Fruit fly (Drosophila melanogaster) whole organism, embryonic: ENCODE results near the gene dsx.

Experiments used
- B-H1 ChIP-seq: fragments of 200-800 bp; sonication (Bioruptor generic); IDR thresholded peaks from 3 replicates; pipeline ENCODE4 v1.3.6; 2022; ENCODE audit warnings: missing biosample characterization, missing genetic modification characterization
- BEAF-32 ChIP-seq: fragments of 200-800 bp; sonication (Bioruptor generic); optimal IDR thresholded peaks from 3 replicates; lab custom pipeline; 2017; ENCODE audit warnings: missing biosample characterization, missing genetic modification characterization, mild to moderate bottlenecking, moderate library complexity, missing genetic modification reagents
- CG1024 ChIP-seq: fragments of 200-800 bp; sonication (Bioruptor generic); IDR thresholded peaks from 2 replicates; pipeline ENCODE4 v1.3.6; 2022; ENCODE audit warnings: missing biosample characterization, missing genetic modification characterization
- CG10431 ChIP-seq: fragments of 200-800 bp; sonication (Bioruptor generic); optimal IDR thresholded peaks from 3 replicates; lab custom pipeline; 2018; ENCODE audit warnings: missing biosample characterization, mild to moderate bottlenecking, missing genetic modification characterization
- CG11504 ChIP-seq: fragments of 200-800 bp; sonication (Bioruptor generic); optimal IDR thresholded peaks from 3 replicates; lab custom pipeline; 2019; ENCODE audit warnings: missing biosample characterization, mild to moderate bottlenecking, missing genetic modification characterization, moderate library complexity
- CG14667 ChIP-seq: fragments of 200-800 bp; sonication (Bioruptor generic); IDR thresholded peaks from 2 replicates; pipeline ENCODE4 v1.3.6; 2022; ENCODE audit warnings: missing biosample characterization, missing genetic modification characterization
- CG16863 ChIP-seq: fragments of 200-800 bp; sonication (Bioruptor generic); optimal IDR thresholded peaks from 3 replicates; lab custom pipeline; 2016; ENCODE audit warnings: missing biosample characterization, missing genetic modification characterization
- CG17186 ChIP-seq: fragments of 200-800 bp; sonication (Bioruptor generic); optimal IDR thresholded peaks from 3 replicates; lab custom pipeline; 2017; ENCODE audit warnings: missing biosample characterization, missing genetic modification reagents, missing genetic modification characterization
- CG18262 ChIP-seq: fragments of 200-800 bp; optimal IDR thresholded peaks from 3 replicates; lab custom pipeline; 2019; ENCODE audit warnings: missing biosample characterization, mild to moderate bottlenecking, missing genetic modification characterization, moderate library complexity
- CG2129 ChIP-seq: fragments of 200-800 bp; sonication (Bioruptor generic); IDR thresholded peaks from 2 replicates; pipeline ENCODE4 v1.3.6; 2022; ENCODE audit warnings: missing biosample characterization, missing genetic modification characterization; ENCODE audit not compliant: partially characterized antibody
- CG3838 ChIP-seq: fragments of 200-800 bp; sonication (Bioruptor generic); optimal IDR thresholded peaks from 3 replicates; lab custom pipeline; 2016; ENCODE audit warnings: missing biosample characterization, missing genetic modification characterization
- CG4360 ChIP-seq: fragments of 200-800 bp; sonication (Bioruptor generic); IDR thresholded peaks from 2 replicates; pipeline ENCODE4 v1.3.6; 2022; ENCODE audit warnings: missing biosample characterization, missing genetic modification characterization
- CG4404 ChIP-seq: fragments of 200-800 bp; sonication (Bioruptor generic); IDR thresholded peaks from 2 replicates; pipeline ENCODE4 v1.3.6; 2022; ENCODE audit warnings: missing biosample characterization, missing genetic modification characterization
- CG4617 ChIP-seq: fragments of 200-800 bp; sonication (Bioruptor generic); optimal IDR thresholded peaks from 3 replicates; lab custom pipeline; 2016; ENCODE audit warnings: missing biosample characterization, missing genetic modification characterization, borderline replicate concordance
- CG6683 ChIP-seq: fragments of 200-800 bp; sonication (Bioruptor generic); optimal IDR thresholded peaks from 2 replicates; lab custom pipeline; 2017; ENCODE audit warnings: missing biosample characterization, mild to moderate bottlenecking, missing genetic modification characterization, missing genetic modification reagents
- CG6765 ChIP-seq: fragments of 200-800 bp; sonication (Bioruptor generic); optimal IDR thresholded peaks from 3 replicates; lab custom pipeline; 2017; ENCODE audit warnings: missing biosample characterization, mild to moderate bottlenecking, missing genetic modification characterization
- CG6813 ChIP-seq: fragments of 200-800 bp; sonication (Bioruptor generic); optimal IDR thresholded peaks from 2 replicates; lab custom pipeline; 2017; ENCODE audit warnings: missing biosample characterization, missing genetic modification characterization, mild to moderate bottlenecking, moderate library complexity, missing genetic modification reagents
- CG7987 ChIP-seq: fragments of 200-800 bp; sonication (Bioruptor generic); optimal IDR thresholded peaks from 2 replicates; lab custom pipeline; 2018; ENCODE audit warnings: missing biosample characterization, mild to moderate bottlenecking, missing genetic modification characterization, moderate library complexity
- CG8944 ChIP-seq: fragments of 200-800 bp; sonication (Bioruptor generic); optimal IDR thresholded peaks from 3 replicates; lab custom pipeline; 2016; ENCODE audit warnings: missing biosample characterization, missing genetic modification characterization
- CG9797 ChIP-seq: fragments of 200-800 bp; sonication (Bioruptor generic); optimal IDR thresholded peaks from 3 replicates; lab custom pipeline; 2018; ENCODE audit warnings: missing biosample characterization, mild to moderate bottlenecking, missing genetic modification characterization
- Camta ChIP-seq: fragments of 200-800 bp; sonication (Bioruptor generic); optimal IDR thresholded peaks from 2 replicates; lab custom pipeline; 2016; ENCODE audit warnings: missing biosample characterization, missing genetic modification characterization
- D19A ChIP-seq: fragments of 200-800 bp; optimal IDR thresholded peaks from 3 replicates; lab custom pipeline; 2019; ENCODE audit warnings: missing biosample characterization, mild to moderate bottlenecking, missing genetic modification characterization, moderate library complexity
- E2f2 ChIP-seq: fragments of 200-800 bp; sonication (Bioruptor generic); IDR thresholded peaks from 2 replicates; pipeline ENCODE4 v1.3.6; 2022; ENCODE audit warnings: missing biosample characterization, missing genetic modification characterization
- H15 ChIP-seq: fragments of 200-800 bp; sonication (Bioruptor generic); IDR thresholded peaks from 3 replicates; pipeline ENCODE4 v1.3.6; 2022; ENCODE audit warnings: missing biosample characterization, missing genetic modification characterization
- Hey ChIP-seq: fragments of 200-800 bp; sonication (Bioruptor generic); optimal IDR thresholded peaks from 3 replicates; lab custom pipeline; 2018; ENCODE audit warnings: missing biosample characterization, mild to moderate bottlenecking, missing genetic modification characterization
- Lpt ChIP-seq: fragments of >200 bp; optimal IDR thresholded peaks from 2 replicates; lab custom pipeline; 2018; ENCODE audit warnings: missing biosample characterization, missing genetic modification characterization
- MESR4 ChIP-seq: fragments of 200-800 bp; sonication (Bioruptor generic); optimal IDR thresholded peaks from 2 replicates; lab custom pipeline; 2018; ENCODE audit warnings: missing biosample characterization, mild to moderate bottlenecking, missing genetic modification characterization, moderate library complexity
- Neu2 ChIP-seq: fragments of 200-800 bp; sonication (Bioruptor generic); optimal IDR thresholded peaks from 3 replicates; lab custom pipeline; 2016; ENCODE audit warnings: missing biosample characterization, missing genetic modification characterization, borderline replicate concordance
- Taf1 ChIP-seq: fragments of 200-800 bp; sonication (Bioruptor generic); IDR thresholded peaks from 2 replicates; pipeline ENCODE4 v1.3.6; 2022; ENCODE audit warnings: missing biosample characterization, missing genetic modification characterization
- Vsx1 ChIP-seq: fragments of 200-800 bp; sonication (Bioruptor generic); optimal IDR thresholded peaks from 2 replicates; lab custom pipeline; 2017; ENCODE audit warnings: missing biosample characterization, mild to moderate bottlenecking, missing genetic modification characterization, missing genetic modification reagents
- Xrp1 ChIP-seq: fragments of 200-800 bp; sonication (Bioruptor generic); IDR thresholded peaks from 2 replicates; pipeline ENCODE4 v1.3.6; 2022; ENCODE audit warnings: missing biosample characterization, missing genetic modification characterization
- ab ChIP-seq: fragments of 200-800 bp; sonication (Bioruptor generic); optimal IDR thresholded peaks from 2 replicates; lab custom pipeline; 2016; ENCODE audit warnings: missing biosample characterization, missing genetic modification characterization
- ara ChIP-seq: fragments of 200-800 bp; sonication (Bioruptor generic); IDR thresholded peaks from 2 replicates; pipeline ENCODE4 v1.3.6; 2022; ENCODE audit warnings: missing biosample characterization, missing genetic modification characterization
- bbx ChIP-seq: fragments of 200-800 bp; sonication (Bioruptor generic); IDR thresholded peaks from 2 replicates; pipeline ENCODE4 v1.3.6; 2022; ENCODE audit warnings: missing biosample characterization, missing genetic modification characterization; ENCODE audit not compliant: partially characterized antibody
- chn ChIP-seq: fragments of 200-800 bp; sonication (Bioruptor generic); optimal IDR thresholded peaks from 2 replicates; lab custom pipeline; 2016; ENCODE audit warnings: missing biosample characterization, missing genetic modification characterization
- disco-r ChIP-seq: fragments of 200-800 bp; sonication (Bioruptor generic); optimal IDR thresholded peaks from 2 replicates; lab custom pipeline; 2016; ENCODE audit warnings: missing biosample characterization, missing genetic modification characterization
- grn ChIP-seq: fragments of 200-800 bp; sonication (Bioruptor generic); optimal IDR thresholded peaks from 3 replicates; lab custom pipeline; 2017; ENCODE audit warnings: missing biosample characterization, missing genetic modification characterization
- gsb ChIP-seq: fragments of 200-800 bp; sonication (Bioruptor generic); IDR thresholded peaks from 2 replicates; pipeline ENCODE4 v1.3.6; 2022; ENCODE audit warnings: missing biosample characterization, missing genetic modification characterization
- nau ChIP-seq: fragments of 200-800 bp; sonication (Bioruptor generic); optimal IDR thresholded peaks from 3 replicates; lab custom pipeline; 2017; ENCODE audit warnings: missing biosample characterization, mild to moderate bottlenecking, missing genetic modification characterization, missing genetic modification reagents
- nom ChIP-seq: fragments of 200-800 bp; sonication (Bioruptor generic); optimal IDR thresholded peaks from 2 replicates; lab custom pipeline; 2017; ENCODE audit warnings: missing biosample characterization, missing genetic modification characterization, mild to moderate bottlenecking, moderate library complexity, missing genetic modification reagents
- phol ChIP-seq: fragments of 200-800 bp; sonication (Bioruptor generic); optimal IDR thresholded peaks from 3 replicates; lab custom pipeline; 2018; ENCODE audit warnings: missing biosample characterization, mild to moderate bottlenecking, missing genetic modification characterization, moderate library complexity
- sim ChIP-seq: fragments of 200-800 bp; sonication (Bioruptor generic); IDR thresholded peaks from 2 replicates; pipeline ENCODE4 v1.3.6; 2022; ENCODE audit warnings: missing biosample characterization, missing genetic modification characterization
- sisA ChIP-seq: fragments of 200-800 bp; sonication (Bioruptor generic); IDR thresholded peaks from 2 replicates; pipeline ENCODE4 v1.3.6; 2022; ENCODE audit warnings: missing biosample characterization, missing genetic modification characterization
- sqz ChIP-seq: fragments of 200-800 bp; sonication (Bioruptor generic); optimal IDR thresholded peaks from 3 replicates; lab custom pipeline; 2018; ENCODE audit warnings: missing biosample characterization, mild to moderate bottlenecking, missing genetic modification characterization
- tna ChIP-seq: fragments of 200-800 bp; sonication (Bioruptor generic); IDR thresholded peaks from 2 replicates; pipeline ENCODE4 v1.3.6; 2022; ENCODE audit warnings: missing biosample characterization, missing genetic modification characterization; ENCODE audit not compliant: partially characterized antibody
- zen ChIP-seq: fragments of 200-800 bp; sonication (Bioruptor generic); optimal IDR thresholded peaks from 3 replicates; lab custom pipeline; 2018; ENCODE audit warnings: missing biosample characterization, mild to moderate bottlenecking, missing genetic modification characterization, moderate library complexity

The dsx gene

dm6 chr3R:7920196-7920595 lies 47.0 kb downstream of the dsx start, which contains the start of the genes CG10445 and lds (continued):
- TF ChIP-seq BEAF-32 (GFP tag; lab: Kevin White, UChicago) (peak; percentile 85), bbx (GFP tag; lab: Robert Waterston, UW) (peak; percentile 91), gsb (no peak), phol (tag; lab: Kevin White, UChicago) (peak; percentile 95), Vsx1 (GFP tag; lab: Kevin White, UChicago) (no peak), sim (GFP tag; lab: Robert Waterston, UW) (no peak), CG11504 (tag; lab: Kevin White, UChicago) (no peak), CG2129 (peak; percentile 63), CG3838 (GFP tag; lab: Kevin White, UChicago) (no peak), grn (GFP tag; lab: Kevin White, UChicago) (no peak), CG6683 (GFP tag; lab: Kevin White, UChicago) (no peak), CG8944 (GFP tag; lab: Kevin White, UChicago) (no peak), ara (GFP tag; lab: Robert Waterston, UW) (no peak), Hey (tag; lab: Kevin White, UChicago) (no peak), CG14667 (no peak), CG4404 (GFP tag; lab: Robert Waterston, UW) (no peak), zen (tag; lab: Kevin White, UChicago) (peak; percentile 43), CG9797 (GFP tag; lab: Kevin White, UChicago) (peak; percentile 57), disco-r (GFP tag; lab: Kevin White, UChicago) (no peak), CG16863 (GFP tag; lab: Kevin White, UChicago) (no peak), Xrp1 (GFP tag; lab: Robert Waterston, UW) (0 out of 2 replicates have a peak, but pooled peaks have one; percentile 11), CG1024 (GFP tag; lab: Robert Waterston, UW) (no peak), CG4617 (GFP tag; lab: Kevin White, UChicago) (peak; percentile 75), Taf1 (no peak), sqz (GFP tag; lab: Kevin White, UChicago) (no peak), B-H1 (GFP tag; lab: Robert Waterston, UW) (no peak), CG10431 (no peak), sisA (GFP tag; lab: Robert Waterston, UW) (no peak), CG6813 (GFP tag; lab: Kevin White, UChicago) (no peak), CG4360 (no peak), Neu2 (GFP tag; lab: Kevin White, UChicago) (no peak), CG6765 (no peak), nom (GFP tag; lab: Kevin White, UChicago) (no peak), CG7987 (GFP tag; lab: Kevin White, UChicago) (no peak), D19A (tag; lab: Kevin White, UChicago) (no peak), chn (GFP tag; lab: Kevin White, UChicago) (peak; percentile 11), nau (no peak), H15 (GFP tag; lab: Robert Waterston, UW) (no peak), Camta (GFP tag; lab: Kevin White, UChicago) (peak; percentile 4), CG17186 (peak; percentile 79), ab (no peak), E2f2 (GFP tag; lab: Robert Waterston, UW) (peak; percentile 94), CG18262 (tag; lab: Kevin White, UChicago) (no peak), tna (GFP tag; lab: Robert Waterston, UW) (peak; percentile 89), Lpt (GFP tag; lab: Kevin White, UChicago) (no peak), MESR4 (GFP tag; lab: Kevin White, UChicago) (peak; percentile 47)
